Worm (Caenorhabditis elegans) whole organism, midembryonic: Measurements from ENCODE around the gene F56C4.1.

ENCODE experiments used
- cog-1 ChIP-seq: sonication (generic microtip); optimal IDR thresholded peaks from 2 replicates; lab custom pipeline; 2016; ENCODE audit warnings: missing genetic modification characterization, missing compliant biosample characterization
- flt-1 ChIP-seq: fragments of 200-800 bp; sonication (Bioruptor generic); IDR thresholded peaks from 2 replicates; pipeline ENCODE4 v1.3.6; 2022; ENCODE audit warnings: missing genetic modification characterization, missing compliant biosample characterization
- tab-1 ChIP-seq: fragments of 200-800 bp; sonication (Bioruptor generic); IDR thresholded peaks from 2 replicates; pipeline ENCODE4 v1.3.6; 2022; ENCODE audit warnings: missing genetic modification characterization, missing compliant biosample characterization
- ztf-29 ChIP-seq: fragments of 200-800 bp; sonication (Bioruptor generic); IDR thresholded peaks from 2 replicates; pipeline ENCODE4 v1.3.6; 2022; ENCODE audit warnings: missing genetic modification reagents, missing genetic modification characterization, missing compliant biosample characterization

- TF ChIP-seq tab-1 (GFP tag; lab: Robert Waterston, UW) (no peak), cog-1 (no peak), flt-1 (GFP tag; lab: Robert Waterston, UW) (no peak), ztf-29 (no peak)
Observed at ce11 chrIV:10599983-10600382, 36.8 kb upstream of the F56C4.1 start, which contains the start of gene R09H10.1.
